Fruit fly (Drosophila melanogaster): ENCODE measurements around the gene CG32037.

CG32037 gene

dm6 chr3L:9508653-9509036 is 16.6 kb upstream of the CG32037 start:
- TF ChIP-seq CG32121 (GFP tag; IDR thresholded peaks at IDR 0.05) (no peak), rn (GFP tag; IDR thresholded peaks at IDR 0.05) (no peak), CG4496 (GFP tag; IDR thresholded peaks at IDR 0.05) (no peak), Pif1A (GFP tag; optimal IDR thresholded peaks at IDR 0.05) (no peak), CG17806 (tag; optimal IDR thresholded peaks at IDR 0.05) (peak; percentile 23), CG9948 (tag; optimal IDR thresholded peaks at IDR 0.05) (no peak), CG8159 (tag; optimal IDR thresholded peaks at IDR 0.05) (peak; percentile 45)

dm6 chr3L:9506421-9506820 is 14.4 kb upstream of the CG32037 start:
- no peak for TF ChIP-seq gl (tag; optimal IDR thresholded peaks at IDR 0.05)
- no peak for TF ChIP-seq CG17806 (tag; optimal IDR thresholded peaks at IDR 0.05)
- no peak for TF ChIP-seq CG9948 (tag; optimal IDR thresholded peaks at IDR 0.05)
- TF ChIP-seq CG12605 (GFP tag; IDR thresholded peaks at IDR 0.05), result no peak
- no peak for TF ChIP-seq Snoo (tag; optimal IDR thresholded peaks at IDR 0.05)
- no peak for TF ChIP-seq CG34367 (tag; optimal IDR thresholded peaks at IDR 0.05)
- TF ChIP-seq CG32121 (GFP tag; IDR thresholded peaks at IDR 0.05), result no peak
- TF ChIP-seq rn (GFP tag; IDR thresholded peaks at IDR 0.05), result no peak
- no peak for TF ChIP-seq CG10348 (GFP tag; IDR thresholded peaks at IDR 0.05)
- TF ChIP-seq CG8159 (tag; optimal IDR thresholded peaks at IDR 0.05), result no peak
- TF ChIP-seq CG15710 (tag; optimal IDR thresholded peaks at IDR 0.05), result no peak
- TF ChIP-seq D1 (tag; optimal IDR thresholded peaks at IDR 0.05), result no peak

- TF ChIP-seq EcR (GFP tag; optimal IDR thresholded peaks at IDR 0.05), result peak; percentile 92
- no peak for TF ChIP-seq CG8159 (tag; optimal IDR thresholded peaks at IDR 0.05)
These were observed 13.7 kb upstream of the CG32037 start for dm6 chr3L:9505713-9506062.

dm6 chr3L:9505007-9505712 is 13.1 kb upstream of the CG32037 start, which contains the start of gene path:
path (minus strand) TSS chr3L:9505328.
- TF ChIP-seq CG32121 (GFP tag; IDR thresholded peaks at IDR 0.05) (peak; percentile 12; the same call in 1 of the 2 replicates), EcR (GFP tag; optimal IDR thresholded peaks at IDR 0.05) (peak; percentile 58), rn (GFP tag; IDR thresholded peaks at IDR 0.05) (no peak), gl (tag; optimal IDR thresholded peaks at IDR 0.05) (no peak), CG15710 (tag; optimal IDR thresholded peaks at IDR 0.05) (peak; percentile 45), Snoo (tag; optimal IDR thresholded peaks at IDR 0.05) (peak; percentile 46), CG8159 (tag; optimal IDR thresholded peaks at IDR 0.05) (peak; percentile 76), CG10348 (GFP tag; IDR thresholded peaks at IDR 0.05) (no peak), Pif1A (GFP tag; optimal IDR thresholded peaks at IDR 0.05) (no peak), fd96Ca (GFP tag; IDR thresholded peaks at IDR 0.05) (no peak), D1 (tag; optimal IDR thresholded peaks at IDR 0.05) (peak; percentile 80), CG9948 (tag; optimal IDR thresholded peaks at IDR 0.05) (peak; percentile 55), CG12605 (GFP tag; IDR thresholded peaks at IDR 0.05) (no peak), CG14655 (GFP tag; optimal IDR thresholded peaks at IDR 0.05) (peak; percentile 44), CG34367 (tag; optimal IDR thresholded peaks at IDR 0.05) (no peak), CG13204 (GFP tag; optimal IDR thresholded peaks at IDR 0.05) (no peak), CG4496 (GFP tag; IDR thresholded peaks at IDR 0.05) (peak; percentile 56; the same call in 1 of the 3 replicates), Ets98B (GFP tag; IDR thresholded peaks at IDR 0.05) (peak; percentile 19; the same call in 1 of the 2 replicates), CG17806 (tag; optimal IDR thresholded peaks at IDR 0.05) (peak; percentile 12), CG8301 (tag; optimal IDR thresholded peaks at IDR 0.05) (no peak), Pif1B (GFP tag; optimal IDR thresholded peaks at IDR 0.05) (peak; percentile 1)

dm6 chr3L:9504530-9504929 is 12.5 kb upstream of the CG32037 start:
- TF ChIP-seq Pif1B (GFP tag; optimal IDR thresholded peaks at IDR 0.05) (no peak), rn (GFP tag; IDR thresholded peaks at IDR 0.05) (no peak), CG15710 (tag; optimal IDR thresholded peaks at IDR 0.05) (no peak), gl (tag; optimal IDR thresholded peaks at IDR 0.05) (no peak), CG9948 (tag; optimal IDR thresholded peaks at IDR 0.05) (no peak)

dm6 chr3L:9503552-9504317 is 11.7 kb upstream of the CG32037 start:
- TF ChIP-seq Pif1B (GFP tag; optimal IDR thresholded peaks at IDR 0.05), result peak; percentile 8
- 0 out of 3 replicates have a peak, but pooled peaks have one; percentile 9 for TF ChIP-seq CG4496 (GFP tag; IDR thresholded peaks at IDR 0.05)
- peak; percentile 38 for TF ChIP-seq CG9948 (tag; optimal IDR thresholded peaks at IDR 0.05)
- TF ChIP-seq Pif1A (GFP tag; optimal IDR thresholded peaks at IDR 0.05), result peak; percentile 7
- TF ChIP-seq CG8301 (tag; optimal IDR thresholded peaks at IDR 0.05), result peak; percentile 31
- TF ChIP-seq CG32121 (GFP tag; IDR thresholded peaks at IDR 0.05), result 0 out of 2 replicates have a peak, but pooled peaks have one; percentile 21
- TF ChIP-seq rn (GFP tag; IDR thresholded peaks at IDR 0.05), result no peak
- no peak for TF ChIP-seq CG12605 (GFP tag; IDR thresholded peaks at IDR 0.05)
- TF ChIP-seq CG17806 (tag; optimal IDR thresholded peaks at IDR 0.05), result peak; percentile 39

Measured in whole organism, pupa.